Worm (Caenorhabditis elegans): ENCODE data around the gene Y97E10AR.3.

The Y97E10AR.3 gene

DNA sequence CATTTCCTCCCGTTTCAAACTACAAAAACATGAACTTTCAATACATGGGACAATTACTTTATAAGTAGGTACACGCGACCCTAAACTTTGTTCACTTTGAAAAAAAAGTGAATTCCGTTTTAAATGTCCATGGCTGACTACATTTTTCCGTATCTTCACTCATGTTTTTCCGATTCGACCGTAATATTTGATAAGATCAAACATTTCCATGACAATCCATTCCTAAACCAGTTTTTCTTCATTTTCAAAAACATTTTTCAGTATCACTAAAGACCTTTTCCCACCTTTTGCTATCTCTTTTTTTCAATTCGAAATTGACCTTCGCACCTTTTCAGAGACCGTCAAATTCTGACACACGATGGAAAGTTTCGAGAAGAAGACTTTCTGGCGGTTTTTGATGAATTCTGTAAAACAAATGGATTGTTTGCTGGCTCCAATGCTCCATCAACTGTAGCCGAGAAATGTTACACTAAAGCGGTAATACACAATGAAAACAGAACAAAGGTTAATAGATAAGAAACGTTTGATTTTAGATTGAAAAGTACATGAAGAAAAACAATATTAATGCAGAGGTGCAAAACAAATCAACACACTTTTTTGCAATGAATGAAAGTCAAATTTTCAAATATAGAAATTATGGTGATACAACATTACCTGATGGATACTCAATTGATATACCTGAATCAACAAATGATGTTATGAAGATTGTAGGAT, 20.3 kb upstream of the Y97E10AR.3 start (continued):
- TF ChIP-seq nhr-28 (tag; optimal IDR thresholded peaks at IDR 0.05) (no peak), unc-62 (GFP tag; optimal IDR thresholded peaks at IDR 0.05) (no peak), snpc-4 (tag; optimal IDR thresholded peaks at IDR 0.05) (no peak), nhr-19 (GFP tag; conservative IDR thresholded peaks at IDR 0.05) (no peak), elt-2 (tag; optimal IDR thresholded peaks at IDR 0.05) (no peak), zag-1 (tag; optimal IDR thresholded peaks at IDR 0.05) (no peak), irx-1 (tag; optimal IDR thresholded peaks at IDR 0.05) (no peak), lin-15B (tag; optimal IDR thresholded peaks at IDR 0.05) (no peak), unc-130 (tag; optimal IDR thresholded peaks at IDR 0.05) (no peak), pqm-1 (tag; optimal IDR thresholded peaks at IDR 0.05) (no peak), efl-3 (GFP tag; optimal IDR thresholded peaks at IDR 0.05) (no peak), ama-1 (optimal IDR thresholded peaks at IDR 0.05) (no peak), unc-30 (tag; optimal IDR thresholded peaks at IDR 0.05) (no peak), skn-1 (tag; optimal IDR thresholded peaks at IDR 0.05) (no peak), nhr-90 (tag; optimal IDR thresholded peaks at IDR 0.05; ENCODE audit: poor library complexity) (no peak), egl-13 (tag; optimal IDR thresholded peaks at IDR 0.05) (no peak), nhr-85 (tag) (peak; percentile 90), zip-4 (GFP tag; optimal IDR thresholded peaks at IDR 0.05) (no peak), lsy-2 (tag; optimal IDR thresholded peaks at IDR 0.05) (peak in 1 of 2 experiments; percentile 53), sptf-1 (tag; optimal IDR thresholded peaks at IDR 0.05) (no peak), lin-35 (GFP tag; optimal IDR thresholded peaks at IDR 0.05) (peak in 1 of 2 experiments; percentile 9), ztf-4 (tag; optimal IDR thresholded peaks at IDR 0.05) (no peak), ets-5 (GFP tag; IDR thresholded peaks at IDR 0.05) (no peak), fkh-4 (tag; optimal IDR thresholded peaks at IDR 0.05; ENCODE audit: borderline replicate concordance) (no peak), unc-86 (tag; optimal IDR thresholded peaks at IDR 0.05) (no peak), blmp-1 (tag; optimal IDR thresholded peaks at IDR 0.05) (peak; percentile 82), ceh-82 (tag; optimal IDR thresholded peaks at IDR 0.05) (no peak), efl-1 (optimal IDR thresholded peaks at IDR 0.05) (no peak), efl-1 (GFP tag; optimal IDR thresholded peaks at IDR 0.05 in 1 of 2) (peak in 1 of 2 experiments; percentile 54), nhr-84 (tag; optimal IDR thresholded peaks at IDR 0.05) (no peak)

- TF ChIP-seq nhr-85 (tag) (peak; percentile 91), grh-1 (GFP tag; IDR thresholded peaks at IDR 0.05) (peak; percentile 39; the same call in 1 of the 2 replicates), C34B4.2 (tag; optimal IDR thresholded peaks at IDR 0.05) (no peak), mdl-1 (tag; optimal IDR thresholded peaks at IDR 0.05) (peak in 1 of 2 experiments; percentile 77), lsy-2 (tag; optimal IDR thresholded peaks at IDR 0.05) (peak in 1 of 2 experiments; percentile 3), nhr-90 (tag; optimal IDR thresholded peaks at IDR 0.05; ENCODE audit: poor library complexity) (peak; percentile 48), nhr-77 (tag; optimal IDR thresholded peaks at IDR 0.05) (no peak), irx-1 (tag; optimal IDR thresholded peaks at IDR 0.05) (no peak), mab-9 (GFP tag; IDR thresholded peaks at IDR 0.05) (no peak), C16A3.4 (tag; optimal IDR thresholded peaks at IDR 0.05) (no peak), alr-1 (tag; optimal IDR thresholded peaks at IDR 0.05; ENCODE audit: borderline replicate concordance) (no peak), snu-23 (GFP tag; optimal IDR thresholded peaks at IDR 0.05) (peak; percentile 64), vab-15 (tag; optimal IDR thresholded peaks at IDR 0.05) (no peak), nhr-12 (tag; optimal IDR thresholded peaks at IDR 0.05) (no peak), lin-14 (GFP tag; optimal IDR thresholded peaks at IDR 0.05) (peak; percentile 74), ceh-90 (tag; optimal IDR thresholded peaks at IDR 0.05) (no peak), lin-35 (GFP tag; optimal IDR thresholded peaks at IDR 0.05) (peak in 1 of 2 experiments; percentile 8), nhr-20 (tag; optimal IDR thresholded peaks at IDR 0.05) (peak; percentile 82), efl-3 (GFP tag; optimal IDR thresholded peaks at IDR 0.05) (no peak), pax-3 (tag; optimal IDR thresholded peaks at IDR 0.05) (no peak), tlp-1 (tag; optimal IDR thresholded peaks at IDR 0.05) (no peak), tbx-2 (tag; optimal IDR thresholded peaks at IDR 0.05) (peak; percentile 20), dpl-1 (GFP tag; optimal IDR thresholded peaks at IDR 0.05) (peak in 1 of 3 experiments; percentile 9), egl-13 (tag; optimal IDR thresholded peaks at IDR 0.05) (no peak), unc-62 (GFP tag; optimal IDR thresholded peaks at IDR 0.05) (no peak), lin-39 (tag; optimal IDR thresholded peaks at IDR 0.05) (no peak), sox-4 (tag; optimal IDR thresholded peaks at IDR 0.05) (no peak), unc-130 (tag; optimal IDR thresholded peaks at IDR 0.05) (peak; percentile 18), elt-3 (tag; optimal IDR thresholded peaks at IDR 0.05) (peak in 5 of 6 experiments; percentile 47 to 94 (median 62)), nhr-47 (tag; optimal IDR thresholded peaks at IDR 0.05) (peak; percentile 30), xbp-1 (tag; optimal IDR thresholded peaks at IDR 0.05) (peak; percentile 87)
Observed at ce11 chrV:8026343-8026742, 19.0 kb upstream of the Y97E10AR.3 start, which contains the start of gene F43H9.4. Gene F43H9.4, plus strand, starts transcription at chrV:8026708.
